Fruit fly (Drosophila melanogaster): ENCODE results near the gene Kap-alpha1.

Gene Kap-alpha1

DNA sequence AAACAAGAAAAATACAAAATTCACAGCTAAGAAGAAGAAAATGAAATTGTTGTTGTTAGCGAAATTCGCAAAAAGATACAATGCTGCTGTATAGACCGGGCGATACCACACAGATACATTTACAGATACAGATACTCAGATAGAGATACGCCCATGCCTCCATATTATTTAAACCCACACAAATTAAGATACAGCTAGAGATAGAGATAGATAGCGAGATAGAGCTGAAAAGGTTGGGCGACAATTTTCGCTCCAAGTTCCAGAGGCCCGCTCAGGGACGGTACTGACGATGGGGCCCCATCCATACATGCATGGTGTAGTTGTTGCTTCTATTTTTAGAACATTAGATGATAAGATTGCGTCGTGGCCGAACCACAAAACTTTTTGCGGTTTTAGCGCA lies 19.4 kb upstream of the Kap-alpha1 start (continued):
- TF ChIP-seq nerfin-1 (tag; optimal IDR thresholded peaks at IDR 0.05), result no peak
- TF ChIP-seq tup (GFP tag; optimal IDR thresholded peaks at IDR 0.05), result no peak
- TF ChIP-seq CG1792 (GFP tag; optimal IDR thresholded peaks at IDR 0.05), result no peak
- TF ChIP-seq CG17359 (tag; optimal IDR thresholded peaks at IDR 0.05), result no peak
- no peak for TF ChIP-seq CG31365 (tag; optimal IDR thresholded peaks at IDR 0.05)
- no peak for TF ChIP-seq chn (GFP tag; optimal IDR thresholded peaks at IDR 0.05)
- TF ChIP-seq CG10959 (GFP tag; IDR thresholded peaks at IDR 0.05), result no peak
- TF ChIP-seq Nf-YB (GFP tag; optimal IDR thresholded peaks at IDR 0.05), result no peak
- peak; percentile 71 for TF ChIP-seq Med (GFP tag)
- TF ChIP-seq sim (GFP tag; IDR thresholded peaks at IDR 0.05), result no peak
- TF ChIP-seq Opbp (GFP tag; IDR thresholded peaks at IDR 0.05; ENCODE audit: partially characterized antibody), result no peak
- no peak for TF ChIP-seq ara (GFP tag; IDR thresholded peaks at IDR 0.05)
- TF ChIP-seq CG34376 (GFP tag; optimal IDR thresholded peaks at IDR 0.05), result peak; percentile 21
- no peak for TF ChIP-seq stc (GFP tag; IDR thresholded peaks at IDR 0.05)
- TF ChIP-seq CG15514 (GFP tag; optimal IDR thresholded peaks at IDR 0.05), result no peak
- TF ChIP-seq rib (GFP tag; IDR thresholded peaks at IDR 0.05), result peak; percentile 36; the same call in 1 of the 2 replicates
- TF ChIP-seq Dref (GFP tag; IDR thresholded peaks at IDR 0.05), result no peak
- TF ChIP-seq oc (tag; optimal IDR thresholded peaks at IDR 0.05), result no peak
- no peak for TF ChIP-seq aop (GFP tag; IDR thresholded peaks at IDR 0.05)
- no peak for TF ChIP-seq Ptx1 (GFP tag; IDR thresholded peaks at IDR 0.05)
- TF ChIP-seq CG1647 (GFP tag; optimal IDR thresholded peaks at IDR 0.05), result no peak
- no peak for TF ChIP-seq Xrp1 (GFP tag; IDR thresholded peaks at IDR 0.05)
- TF ChIP-seq CG11093 (GFP tag; IDR thresholded peaks at IDR 0.05), result no peak
- TF ChIP-seq CG2678 (tag; optimal IDR thresholded peaks at IDR 0.05), result no peak
- no peak for TF ChIP-seq CG14965 (GFP tag; optimal IDR thresholded peaks at IDR 0.05; ENCODE audit: borderline replicate concordance)
- no peak for TF ChIP-seq en (GFP tag; optimal IDR thresholded peaks at IDR 0.05)
- no peak for TF ChIP-seq CG9932 (GFP tag; IDR thresholded peaks at IDR 0.05)
- no peak for TF ChIP-seq jing (GFP tag; optimal IDR thresholded peaks at IDR 0.05)
- no peak for TF ChIP-seq CG14667 (GFP tag; IDR thresholded peaks at IDR 0.05)
- no peak for TF ChIP-seq gcm2 (GFP tag; optimal IDR thresholded peaks at IDR 0.05)
- TF ChIP-seq Kr (GFP tag; optimal IDR thresholded peaks at IDR 0.05), result no peak
- TF ChIP-seq Sry-δ (GFP tag; optimal IDR thresholded peaks at IDR 0.05), result no peak
- TF ChIP-seq mirr (GFP tag; optimal IDR thresholded peaks at IDR 0.05), result peak; percentile 40
- TF ChIP-seq Fer1 (GFP tag; optimal IDR thresholded peaks at IDR 0.05), result no peak
- no peak for TF ChIP-seq Asciz (GFP tag; optimal IDR thresholded peaks at IDR 0.05)
- no peak for TF ChIP-seq kay (GFP tag; optimal IDR thresholded peaks at IDR 0.05)
- no peak for TF ChIP-seq CG9876 (GFP tag; optimal IDR thresholded peaks at IDR 0.05)
- TF ChIP-seq CG7372 (GFP tag; IDR thresholded peaks at IDR 0.05), result no peak
- TF ChIP-seq eve (GFP tag; optimal IDR thresholded peaks at IDR 0.05), result no peak
- TF ChIP-seq sug (tag; optimal IDR thresholded peaks at IDR 0.05), result peak; percentile 70
- TF ChIP-seq CoRest (tag; optimal IDR thresholded peaks at IDR 0.05), result no peak
- no peak for TF ChIP-seq pzg (GFP tag; optimal IDR thresholded peaks at IDR 0.05)
- TF ChIP-seq fd96Cb (tag; optimal IDR thresholded peaks at IDR 0.05), result no peak
- no peak for TF ChIP-seq lmd (GFP tag; IDR thresholded peaks at IDR 0.05)
- no peak for TF ChIP-seq shn (GFP tag; optimal IDR thresholded peaks at IDR 0.05)
- TF ChIP-seq CG3407 (GFP tag; optimal IDR thresholded peaks at IDR 0.05), result no peak
- no peak for TF ChIP-seq dysf (GFP tag; IDR thresholded peaks at IDR 0.05)
- TF ChIP-seq CG11695 (GFP tag; IDR thresholded peaks at IDR 0.05), result no peak
- no peak for TF ChIP-seq CG34422 (GFP tag; IDR thresholded peaks at IDR 0.05)
- no peak for TF ChIP-seq CG17829 (tag; optimal IDR thresholded peaks at IDR 0.05)
- no peak for TF ChIP-seq Jarid2 (GFP tag; optimal IDR thresholded peaks at IDR 0.05)
- TF ChIP-seq sd (tag; optimal IDR thresholded peaks at IDR 0.05), result no peak

Measured in whole organism, embryonic.